Fruit fly (Drosophila melanogaster) whole organism, embryonic: ENCODE measurements around the gene CG15814.

Experiments
- Abd-B ChIP-seq: fragments of 200-800 bp; sonication (Bioruptor generic); optimal IDR thresholded peaks from 2 replicates; lab custom pipeline; 2018; ENCODE audit warnings: missing biosample characterization, mild to moderate bottlenecking, missing genetic modification characterization, moderate library complexity
- Ada2b ChIP-seq: fragments of 200-800 bp; sonication (Bioruptor generic); IDR thresholded peaks from 2 replicates; pipeline ENCODE4 v1.3.6; 2022; ENCODE audit warnings: missing biosample characterization, missing genetic modification characterization
- Aef1 ChIP-seq: fragments of 200-800 bp; sonication (Bioruptor generic); IDR thresholded peaks from 3 replicates; pipeline ENCODE4 v1.3.6; 2022; ENCODE audit warnings: missing biosample characterization, missing genetic modification characterization
- CG10366 ChIP-seq: fragments of 200-800 bp; sonication (Bioruptor generic); IDR thresholded peaks from 2 replicates; pipeline ENCODE4 v1.3.6; 2022; ENCODE audit warnings: missing biosample characterization, missing genetic modification characterization
- CG15011 ChIP-seq: fragments of 200-800 bp; sonication (Bioruptor generic); optimal IDR thresholded peaks from 3 replicates; lab custom pipeline; 2018; ENCODE audit warnings: missing biosample characterization, mild to moderate bottlenecking, missing genetic modification characterization
- CG17361 ChIP-seq: fragments of 200-800 bp; sonication (Bioruptor generic); IDR thresholded peaks from 3 replicates; pipeline ENCODE4 v1.3.6; 2022; ENCODE audit warnings: missing biosample characterization, missing genetic modification characterization
- CG1832 ChIP-seq: fragments of 200-800 bp; sonication (Bioruptor generic); optimal IDR thresholded peaks from 2 replicates; lab custom pipeline; 2017; ENCODE audit warnings: missing biosample characterization, mild to moderate bottlenecking, missing genetic modification characterization, inconsistent platforms
- CG18476 ChIP-seq: fragments of 200-800 bp; sonication (Bioruptor generic); optimal IDR thresholded peaks from 2 replicates; lab custom pipeline; 2016; ENCODE audit warnings: missing biosample characterization, mild to moderate bottlenecking, missing genetic modification characterization
- CG2712 ChIP-seq: fragments of 200-800 bp; optimal IDR thresholded peaks from 3 replicates; lab custom pipeline; 2019; ENCODE audit warnings: missing biosample characterization, mild to moderate bottlenecking, missing genetic modification characterization, moderate library complexity
- CG30403 ChIP-seq: fragments of 200-800 bp; sonication (Bioruptor generic); optimal IDR thresholded peaks from 3 replicates; lab custom pipeline; 2016; ENCODE audit warnings: missing biosample characterization, missing genetic modification characterization
- CG31224 ChIP-seq: fragments of 200-800 bp; sonication (Bioruptor generic); IDR thresholded peaks from 2 replicates; pipeline ENCODE4 v1.3.6; 2022; ENCODE audit warnings: missing biosample characterization, missing genetic modification characterization
- CG34224 ChIP-seq: fragments of 200-800 bp; sonication (Bioruptor generic); IDR thresholded peaks from 3 replicates; pipeline ENCODE4 v1.3.6; 2022; ENCODE audit warnings: missing biosample characterization, missing genetic modification characterization; ENCODE audit not compliant: partially characterized antibody
- CG3726 ChIP-seq: fragments of 200-800 bp; sonication (Bioruptor generic); IDR thresholded peaks from 3 replicates; pipeline ENCODE4, ENCODE4 v1.3.6; 2022; ENCODE audit warnings: missing biosample characterization, missing genetic modification characterization
- CG3847 ChIP-seq: fragments of 200-800 bp; sonication (Bioruptor generic); IDR thresholded peaks from 2 replicates; pipeline ENCODE4 v1.3.6; 2022; ENCODE audit warnings: missing biosample characterization, missing genetic modification characterization
- CG5180 ChIP-seq: fragments of 200-800 bp; sonication (Bioruptor generic); optimal IDR thresholded peaks from 3 replicates; lab custom pipeline; 2017; ENCODE audit warnings: missing biosample characterization, missing genetic modification characterization, mild to moderate bottlenecking, moderate library complexity, missing genetic modification reagents
- CG6175 ChIP-seq: fragments of 200-800 bp; sonication (Bioruptor generic); IDR thresholded peaks from 3 replicates; pipeline ENCODE4 v1.3.6; 2022; ENCODE audit warnings: missing biosample characterization, missing genetic modification characterization
- CG6254 ChIP-seq: fragments of 200-800 bp; sonication (Bioruptor generic); optimal IDR thresholded peaks from 3 replicates; lab custom pipeline; 2017; ENCODE audit warnings: mild to moderate bottlenecking, missing biosample characterization, missing genetic modification reagents, missing genetic modification characterization
- CG6683 ChIP-seq: fragments of 200-800 bp; sonication (Bioruptor generic); optimal IDR thresholded peaks from 2 replicates; lab custom pipeline; 2017; ENCODE audit warnings: missing biosample characterization, mild to moderate bottlenecking, missing genetic modification characterization, missing genetic modification reagents
- CG6813 ChIP-seq: fragments of 200-800 bp; sonication (Bioruptor generic); optimal IDR thresholded peaks from 2 replicates; lab custom pipeline; 2017; ENCODE audit warnings: missing biosample characterization, missing genetic modification characterization, mild to moderate bottlenecking, moderate library complexity, missing genetic modification reagents
- CG7987 ChIP-seq: fragments of 200-800 bp; sonication (Bioruptor generic); optimal IDR thresholded peaks from 2 replicates; lab custom pipeline; 2018; ENCODE audit warnings: missing biosample characterization, mild to moderate bottlenecking, missing genetic modification characterization, moderate library complexity
- CG8089 ChIP-seq: fragments of 200-800 bp; sonication (Bioruptor generic); optimal IDR thresholded peaks from 3 replicates; lab custom pipeline; 2016; ENCODE audit warnings: missing biosample characterization, missing genetic modification characterization
- CG8388 ChIP-seq: fragments of 200-800 bp; sonication (Bioruptor generic); optimal IDR thresholded peaks from 2 replicates; lab custom pipeline; 2019; ENCODE audit warnings: missing biosample characterization, mild to moderate bottlenecking, missing genetic modification characterization, moderate library complexity
- CG9437 ChIP-seq: fragments of 200-800 bp; sonication (Bioruptor generic); optimal IDR thresholded peaks from 2 replicates; lab custom pipeline; 2018; ENCODE audit warnings: missing biosample characterization, mild to moderate bottlenecking, missing genetic modification characterization
- CG9876 ChIP-seq: fragments of 200-800 bp; sonication (Bioruptor generic); optimal IDR thresholded peaks from 2 replicates; lab custom pipeline; 2016; ENCODE audit warnings: missing biosample characterization, missing genetic modification characterization
- CkIIα-i1 ChIP-seq: fragments of 200-800 bp; sonication (Bioruptor generic); IDR thresholded peaks from 2 replicates; pipeline ENCODE4 v1.3.6; 2022; ENCODE audit warnings: missing biosample characterization, missing genetic modification characterization
- Doc2 ChIP-seq: fragments of 200-800 bp; sonication (Bioruptor generic); IDR thresholded peaks from 2 replicates; pipeline ENCODE4 v1.3.6; 2022; ENCODE audit warnings: missing biosample characterization, missing genetic modification characterization
- Doc3 ChIP-seq: fragments of 200-800 bp; sonication (Bioruptor generic); IDR thresholded peaks from 3 replicates; pipeline ENCODE4 v1.3.6; 2022; ENCODE audit warnings: missing biosample characterization, missing genetic modification characterization; ENCODE audit not compliant: partially characterized antibody
- ERR ChIP-seq: fragments of 200-800 bp; sonication (Bioruptor generic); optimal IDR thresholded peaks from 2 replicates; lab custom pipeline; 2016; ENCODE audit warnings: missing biosample characterization, missing genetic modification characterization
- HHEX ChIP-seq: fragments of 200-800 bp; sonication (Bioruptor generic); optimal IDR thresholded peaks from 3 replicates; lab custom pipeline; 2017; ENCODE audit warnings: missing biosample characterization, mild to moderate bottlenecking, missing genetic modification characterization, missing genetic modification reagents
- Hr78 ChIP-seq, 2 experiments: fragments of 200-800 bp in 1 of 2; fragments of >200 bp in 1 of 2; sonication (Bioruptor generic) in 1 of 2; optimal IDR thresholded peaks; 2 replicates each; lab custom pipeline; 2017 to 2019; ENCODE audit warnings: missing biosample characterization in 2 of 2, missing genetic modification characterization in 2 of 2, mild to moderate bottlenecking in 1 of 2, moderate library complexity in 1 of 2
- Hsf ChIP-seq: fragments of 200-800 bp; sonication (Bioruptor generic); optimal IDR thresholded peaks from 3 replicates; lab custom pipeline; 2016; ENCODE audit warnings: missing biosample characterization, missing genetic modification characterization
- Oli ChIP-seq: fragments of 200-800 bp; sonication (Bioruptor generic); optimal IDR thresholded peaks from 2 replicates; lab custom pipeline; 2018; ENCODE audit warnings: missing biosample characterization, mild to moderate bottlenecking, missing genetic modification characterization, moderate library complexity
- Ptx1 ChIP-seq: fragments of 200-800 bp; sonication (Bioruptor generic); IDR thresholded peaks from 2 replicates; pipeline ENCODE4 v1.3.6; 2022; ENCODE audit warnings: missing biosample characterization, missing genetic modification characterization
- Scr ChIP-seq: fragments of 200-800 bp; sonication (Bioruptor generic); IDR thresholded peaks from 2 replicates; pipeline ENCODE4 v1.3.6; 2022; ENCODE audit warnings: missing biosample characterization, missing genetic modification characterization; ENCODE audit not compliant: partially characterized antibody
- Xrp1 ChIP-seq: fragments of 200-800 bp; sonication (Bioruptor generic); IDR thresholded peaks from 2 replicates; pipeline ENCODE4 v1.3.6; 2022; ENCODE audit warnings: missing biosample characterization, missing genetic modification characterization
- ara ChIP-seq: fragments of 200-800 bp; sonication (Bioruptor generic); IDR thresholded peaks from 2 replicates; pipeline ENCODE4 v1.3.6; 2022; ENCODE audit warnings: missing biosample characterization, missing genetic modification characterization
- ase ChIP-seq: fragments of 200-800 bp; sonication (Bioruptor generic); IDR thresholded peaks from 3 replicates; pipeline ENCODE4 v1.3.6; 2022; ENCODE audit warnings: missing biosample characterization, missing genetic modification characterization
- chn ChIP-seq: fragments of 200-800 bp; sonication (Bioruptor generic); optimal IDR thresholded peaks from 2 replicates; lab custom pipeline; 2016; ENCODE audit warnings: missing biosample characterization, missing genetic modification characterization
- dan ChIP-seq: fragments of 200-800 bp; sonication (Bioruptor generic); IDR thresholded peaks from 2 replicates; pipeline ENCODE4 v1.3.6; 2022; ENCODE audit warnings: missing biosample characterization, missing genetic modification characterization
- dm ChIP-seq: fragments of 200-800 bp; sonication (Bioruptor generic); optimal IDR thresholded peaks from 3 replicates; lab custom pipeline; 2016; ENCODE audit warnings: missing biosample characterization, missing genetic modification characterization
- dysf ChIP-seq: fragments of 200-800 bp; sonication (Bioruptor generic); IDR thresholded peaks from 3 replicates; pipeline ENCODE4 v1.3.6; 2022; ENCODE audit warnings: missing biosample characterization, missing genetic modification characterization
- fd3F ChIP-seq: fragments of 200-800 bp; sonication (Bioruptor generic); optimal IDR thresholded peaks from 2 replicates; lab custom pipeline; 2018; ENCODE audit warnings: missing biosample characterization, mild to moderate bottlenecking, missing genetic modification characterization, moderate library complexity
- lola ChIP-seq, 3 experiments: fragments of >200 bp in 2 of 3; fragments of 200-800 bp in 1 of 3; sonication (Bioruptor generic) in 1 of 3; optimal IDR thresholded peaks; 2 replicates each; lab custom pipeline; 2017 to 2019; ENCODE audit warnings: missing biosample characterization in 3 of 3, missing genetic modification characterization in 3 of 3, mild to moderate bottlenecking in 1 of 3, moderate library complexity in 1 of 3
- pfk ChIP-seq: fragments of 200-800 bp; sonication (Bioruptor generic); optimal IDR thresholded peaks from 2 replicates; lab custom pipeline; 2018; ENCODE audit warnings: missing biosample characterization, mild to moderate bottlenecking, missing genetic modification characterization, moderate library complexity
- rib ChIP-seq: fragments of 200-800 bp; sonication (Bioruptor generic); IDR thresholded peaks from 2 replicates; pipeline ENCODE4 v1.3.6; 2022; ENCODE audit warnings: missing biosample characterization, missing genetic modification characterization
- sisA ChIP-seq: fragments of 200-800 bp; sonication (Bioruptor generic); IDR thresholded peaks from 2 replicates; pipeline ENCODE4 v1.3.6; 2022; ENCODE audit warnings: missing biosample characterization, missing genetic modification characterization
- slp2 ChIP-seq: fragments of 200-800 bp; sonication (Bioruptor generic); optimal IDR thresholded peaks from 2 replicates; lab custom pipeline; 2016; ENCODE audit warnings: missing biosample characterization, missing genetic modification characterization
- sug ChIP-seq: fragments of 200-800 bp; optimal IDR thresholded peaks from 2 replicates; lab custom pipeline; 2019; ENCODE audit warnings: missing biosample characterization, mild to moderate bottlenecking, missing genetic modification characterization, moderate library complexity

Gene CG15814

DNA sequence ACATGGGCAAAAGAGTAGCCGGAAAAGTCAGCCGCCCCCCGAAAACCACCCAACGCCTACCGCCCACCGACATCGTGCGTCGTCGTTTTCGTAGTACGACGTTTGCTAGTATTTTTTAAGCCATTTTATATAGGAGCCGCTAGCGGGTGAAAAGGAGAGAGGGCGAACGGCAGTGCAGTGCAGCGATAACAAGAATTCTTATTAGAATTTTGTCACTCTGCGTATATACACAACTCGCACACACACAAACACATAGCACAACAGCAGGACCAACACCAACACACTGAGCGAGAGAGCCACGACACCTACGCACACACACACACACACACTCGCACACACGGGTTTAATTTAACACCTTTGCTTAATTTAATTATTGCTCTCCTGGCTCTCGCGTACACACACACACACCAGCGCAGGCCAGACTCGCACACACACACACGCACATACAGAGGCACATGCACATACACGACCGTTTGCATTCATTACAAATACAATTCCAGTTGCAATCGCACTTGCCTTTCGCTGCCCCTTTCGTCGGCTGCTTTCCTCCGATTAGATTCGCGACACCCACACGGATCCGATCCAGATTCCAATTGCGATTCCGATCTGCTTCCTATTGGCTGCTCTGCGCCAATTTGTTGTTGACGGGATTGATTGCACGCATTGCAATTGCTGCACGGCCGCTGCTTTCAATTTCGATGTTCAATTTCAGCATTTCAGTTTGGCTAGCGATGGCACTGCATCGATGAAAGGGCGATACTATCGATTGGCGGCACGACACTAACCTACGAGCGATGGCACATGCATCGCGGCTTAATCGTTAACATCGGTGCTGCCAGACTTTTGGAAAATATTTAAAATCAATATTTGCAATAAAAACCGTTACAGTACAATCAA is 23.1 kb downstream of the CG15814 start, which contains the start of gene Socs16D (continued):
- no peak for TF ChIP-seq CG18476 (GFP tag; lab: Kevin White, UChicago)
- peak; percentile 53 for TF ChIP-seq ERR
- TF ChIP-seq CG8089 (GFP tag; lab: Kevin White, UChicago): peak; percentile 6
- TF ChIP-seq Ada2b: no peak
- no peak for TF ChIP-seq CG6254 (GFP tag; lab: Kevin White, UChicago)
- peak; percentile 48 for TF ChIP-seq sug (tag; lab: Kevin White, UChicago)
- TF ChIP-seq Ptx1 (GFP tag; lab: Robert Waterston, UW): peak; percentile 35; the same call in 1 of the 2 replicates
- peak; percentile 93 for TF ChIP-seq Doc3 (GFP tag; lab: Robert Waterston, UW)
- peak in 1 of 3 experiments; percentile 79 for TF ChIP-seq lola (GFP tag; optimal IDR thresholded peaks at IDR 0.05; lab: Kevin White, UChicago)
- peak; percentile 17 for TF ChIP-seq CG1832 (GFP tag; lab: Kevin White, UChicago)
- TF ChIP-seq CG5180: no peak
- no peak for TF ChIP-seq CG10366 (GFP tag; lab: Robert Waterston, UW)
- no peak for TF ChIP-seq CG8388 (GFP tag; lab: Kevin White, UChicago)
- no peak for TF ChIP-seq CG17361 (GFP tag; lab: Robert Waterston, UW)
- TF ChIP-seq pfk: peak; percentile 39
- TF ChIP-seq CG6175 (GFP tag; lab: Robert Waterston, UW): 0 out of 3 replicates have a peak, but pooled peaks have one; percentile 31
- TF ChIP-seq CG3726 (GFP tag; lab: Robert Waterston, UW): no peak
- peak; percentile 89 for TF ChIP-seq CG3847 (GFP tag; lab: Robert Waterston, UW)
- no peak for TF ChIP-seq CkIIα-i1
- no peak for TF ChIP-seq dan (GFP tag; lab: Robert Waterston, UW)
- TF ChIP-seq rib (GFP tag; lab: Robert Waterston, UW): 0 out of 2 replicates have a peak, but pooled peaks have one; percentile 58
- TF ChIP-seq HHEX: no peak
- peak; percentile 45 for TF ChIP-seq CG7987 (GFP tag; lab: Kevin White, UChicago)
- no peak for TF ChIP-seq CG6683 (GFP tag; lab: Kevin White, UChicago)
- peak; percentile 38 for TF ChIP-seq CG30403 (GFP tag; lab: Kevin White, UChicago)
- peak; percentile 70 for TF ChIP-seq Abd-B (GFP tag; lab: Kevin White, UChicago)
- TF ChIP-seq Scr (GFP tag; lab: Robert Waterston, UW): peak; percentile 95
- TF ChIP-seq CG15011: no peak
- TF ChIP-seq Xrp1 (GFP tag; lab: Robert Waterston, UW): no peak
- TF ChIP-seq slp2: no peak
- TF ChIP-seq ara: no peak
- no peak for TF ChIP-seq CG31224 (GFP tag; lab: Robert Waterston, UW)
- peak; percentile 96 for TF ChIP-seq CG34224
- peak; percentile 2 for TF ChIP-seq chn (GFP tag; lab: Kevin White, UChicago)
- TF ChIP-seq ase: no peak
- TF ChIP-seq fd3F: no peak
- TF ChIP-seq Oli (tag; lab: Kevin White, UChicago): no peak
- no peak for TF ChIP-seq CG6813 (GFP tag; lab: Kevin White, UChicago)
- TF ChIP-seq Hsf (GFP tag; lab: Kevin White, UChicago): peak; percentile 27
- peak; percentile 43 for TF ChIP-seq CG2712 (tag; lab: Kevin White, UChicago)
- TF ChIP-seq dm (GFP tag; lab: Kevin White, UChicago): peak; percentile 56
- no peak for TF ChIP-seq CG9437 (GFP tag; lab: Kevin White, UChicago)
- TF ChIP-seq CG9876: peak; percentile 54
- TF ChIP-seq Hr78 (GFP tag; optimal IDR thresholded peaks at IDR 0.05; lab: Kevin White, UChicago): no peak
- TF ChIP-seq Doc2 (GFP tag; lab: Robert Waterston, UW): no peak
- TF ChIP-seq dysf (GFP tag; lab: Robert Waterston, UW): no peak
- TF ChIP-seq sisA (GFP tag; lab: Robert Waterston, UW): 0 out of 2 replicates have a peak, but pooled peaks have one; percentile 19
- TF ChIP-seq Aef1 (GFP tag; lab: Robert Waterston, UW): no peak
